Fruit fly (Drosophila melanogaster) whole organism, wandering third instar larva: Measurements from ENCODE around the gene Mcm7.

Experiments
- CG32264 ChIP-seq: fragments of 200-800 bp; sonication (Bioruptor generic); optimal IDR thresholded peaks from 2 replicates; lab custom pipeline; 2016; ENCODE audit warnings: missing biosample characterization, missing genetic modification characterization
- Myc ChIP-seq: fragments of >200 bp; optimal IDR thresholded peaks from 2 replicates; lab custom pipeline; 2017
- br ChIP-seq: fragments of 200-800 bp; sonication (Bioruptor generic); optimal IDR thresholded peaks from 2 replicates; lab custom pipeline; 2016; ENCODE audit warnings: missing biosample characterization, missing genetic modification characterization
- dsf ChIP-seq: sonication (Bioruptor generic); optimal IDR thresholded peaks from 2 replicates; lab custom pipeline; 2016; ENCODE audit warnings: missing biosample characterization, missing genetic modification characterization, borderline replicate concordance
- jim ChIP-seq: fragments of 175-275, 200-325 bp; sonication (Bioruptor generic); optimal IDR thresholded peaks from 2 replicates; lab custom pipeline; 2016; ENCODE audit warnings: missing biosample characterization, mild to moderate bottlenecking, missing genetic modification characterization
- psq ChIP-seq: fragments of 200-800 bp; sonication (Bioruptor generic); optimal IDR thresholded peaks from 3 replicates; lab custom pipeline; 2017; ENCODE audit warnings: missing biosample characterization, mild to moderate bottlenecking, missing genetic modification characterization, moderate library complexity
- woc ChIP-seq: sonication (Bioruptor generic); optimal IDR thresholded peaks from 2 replicates; lab custom pipeline; 2016; ENCODE audit warnings: missing biosample characterization, mild to moderate bottlenecking, missing genetic modification characterization

DNA sequence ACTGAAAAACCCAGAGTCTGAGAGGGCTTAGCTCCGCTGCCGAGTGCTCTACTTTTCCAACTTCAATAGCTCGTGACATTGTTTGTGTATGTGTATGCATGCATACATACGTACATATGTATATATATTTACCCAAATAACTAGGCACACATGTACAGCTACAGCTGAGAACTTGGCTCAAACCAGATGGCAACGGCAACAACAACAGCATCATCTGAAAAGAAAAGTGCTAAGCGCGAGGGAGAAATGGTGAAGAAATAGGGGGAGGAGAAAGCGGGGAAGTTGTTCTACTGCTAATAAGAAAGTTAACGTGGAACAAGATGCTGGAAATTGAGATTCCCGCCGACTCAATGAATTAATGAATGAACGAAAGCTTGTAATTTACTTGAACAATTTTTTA is 33.6 kb downstream of the Mcm7 start:
- TF ChIP-seq woc (GFP tag; lab: Kevin White, UChicago) (no peak), CG32264 (GFP tag; lab: Kevin White, UChicago) (no peak), br (GFP tag; lab: Kevin White, UChicago) (no peak), psq (no peak), jim (GFP tag; lab: Kevin White, UChicago) (no peak), dsf (GFP tag; lab: Kevin White, UChicago) (no peak), Myc (no peak)
